Worm (Caenorhabditis elegans): Measurements from ENCODE around the gene hdl-1.

hdl-1 gene

ce11 chrIV:11900399-11900798 lies 49.2 kb downstream of the hdl-1 start:
- no peak for TF ChIP-seq ama-1 (optimal IDR thresholded peaks at IDR 0.05)
- TF ChIP-seq unc-86 (tag; optimal IDR thresholded peaks at IDR 0.05) = no peak
- TF ChIP-seq ahr-1 (tag; optimal IDR thresholded peaks at IDR 0.05) = no peak
- no peak for TF ChIP-seq fax-1 (tag; optimal IDR thresholded peaks at IDR 0.05)
- no peak for TF ChIP-seq pqm-1 (tag; optimal IDR thresholded peaks at IDR 0.05)
- no peak for TF ChIP-seq F13H6.1 (tag; optimal IDR thresholded peaks at IDR 0.05)
- TF ChIP-seq ceh-14 (tag; optimal IDR thresholded peaks at IDR 0.05) = no peak
- no peak for TF ChIP-seq pax-1 (tag; optimal IDR thresholded peaks at IDR 0.05)
- no peak for TF ChIP-seq C38D4.7 (GFP tag; optimal IDR thresholded peaks at IDR 0.05)
- TF ChIP-seq pha-2 (tag; optimal IDR thresholded peaks at IDR 0.05) = no peak
- TF ChIP-seq ztf-16 (tag; optimal IDR thresholded peaks at IDR 0.05) = no peak
- TF ChIP-seq ref-2 (tag; optimal IDR thresholded peaks at IDR 0.05) = no peak
- TF ChIP-seq ets-4 (tag; optimal IDR thresholded peaks at IDR 0.05) = no peak
- TF ChIP-seq eyg-1 (tag; optimal IDR thresholded peaks at IDR 0.05) = no peak
- TF ChIP-seq unc-55 (GFP tag; optimal IDR thresholded peaks at IDR 0.05) = no peak
- TF ChIP-seq ceh-6 (GFP tag; optimal IDR thresholded peaks at IDR 0.05) = no peak

DNA sequence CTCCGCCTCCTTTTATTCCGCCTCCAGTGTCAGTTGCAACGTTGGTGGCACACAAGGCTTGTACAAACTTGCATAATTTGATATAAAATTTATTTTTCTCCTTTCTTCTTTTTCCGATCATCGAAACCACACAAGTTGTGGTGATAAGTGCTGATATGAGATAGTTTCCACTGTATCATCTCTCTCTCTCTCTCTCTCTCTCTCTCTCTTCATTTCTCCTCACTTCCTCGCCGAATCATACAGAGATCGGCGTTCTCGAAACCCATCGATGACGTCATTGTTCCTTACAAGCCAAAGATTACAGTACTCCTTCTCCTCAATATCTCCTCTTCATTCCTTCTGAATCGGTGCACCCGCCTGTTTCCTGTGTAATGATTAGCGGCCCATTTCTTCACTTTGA lies 50.3 kb downstream of the hdl-1 start, which contains the start of gene nhr-43:
Gene nhr-43 (plus strand): TSS at position 233 of the 400 bp plus-strand sequence.
- no peak for TF ChIP-seq K09A11.1 (tag; optimal IDR thresholded peaks at IDR 0.05; ENCODE audit: insufficient read depth)

DNA sequence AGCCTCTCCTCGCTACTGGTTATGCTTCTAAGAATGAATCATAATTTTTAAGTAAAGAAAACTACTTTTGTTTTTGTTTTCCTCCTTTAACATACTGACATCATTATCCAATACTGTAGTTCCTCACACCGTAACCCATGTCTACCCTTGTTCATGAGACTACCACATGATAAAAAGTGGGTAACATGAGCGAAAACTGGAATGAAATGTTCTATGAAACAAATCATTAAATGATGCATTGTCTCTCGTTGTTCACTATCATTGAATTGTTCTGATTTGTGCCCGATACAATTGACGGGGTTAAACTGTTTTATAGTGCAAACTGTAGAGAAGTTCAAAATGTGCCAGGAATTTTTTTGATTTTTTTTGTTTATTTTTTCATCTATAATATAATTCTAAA lies 51.9 kb downstream of the hdl-1 start:
- no peak for TF ChIP-seq T23F11.4 (GFP tag; optimal IDR thresholded peaks at IDR 0.05)
- no peak for TF ChIP-seq odd-2 (tag; optimal IDR thresholded peaks at IDR 0.05)

Measured in whole organism, late embryonic.